Fruit fly (Drosophila melanogaster) whole organism, wandering third instar larva: ENCODE results near the gene asf1.

ENCODE experiments used
- CG32264 ChIP-seq: fragments of 200-800 bp; sonication (Bioruptor generic); optimal IDR thresholded peaks from 2 replicates; lab custom pipeline; 2016; ENCODE audit warnings: missing biosample characterization, missing genetic modification characterization
- GATAd ChIP-seq: sonication (Bioruptor generic); optimal IDR thresholded peaks from 2 replicates; lab custom pipeline; 2016; ENCODE audit warnings: missing biosample characterization, missing genetic modification characterization
- Myc ChIP-seq: fragments of >200 bp; optimal IDR thresholded peaks from 2 replicates; lab custom pipeline; 2017
- dsf ChIP-seq: sonication (Bioruptor generic); optimal IDR thresholded peaks from 2 replicates; lab custom pipeline; 2016; ENCODE audit warnings: missing biosample characterization, missing genetic modification characterization, borderline replicate concordance
- ey ChIP-seq: fragments of 200-800 bp; sonication (Bioruptor generic); optimal IDR thresholded peaks from 2 replicates; lab custom pipeline; 2016; ENCODE audit warnings: missing biosample characterization, missing genetic modification characterization
- fru ChIP-seq: fragments of 200-800 bp; sonication (Bioruptor generic); optimal IDR thresholded peaks from 3 replicates; lab custom pipeline; 2016; ENCODE audit warnings: missing biosample characterization, mild to moderate bottlenecking, missing genetic modification characterization
- h ChIP-seq: fragments of 200-800 bp; sonication (Bioruptor generic); optimal IDR thresholded peaks from 3 replicates; lab custom pipeline; 2016; ENCODE audit warnings: missing biosample characterization, mild to moderate bottlenecking, missing genetic modification characterization
- pan ChIP-seq: fragments of >200 bp; optimal IDR thresholded peaks from 2 replicates; lab custom pipeline; 2017

- TF ChIP-seq dsf (GFP tag; lab: Kevin White, UChicago) (no peak), pan (no peak), h (GFP tag; lab: Kevin White, UChicago) (no peak), Myc (lab: Kevin White, UChicago) (no peak), fru (GFP tag; lab: Kevin White, UChicago) (no peak), CG32264 (GFP tag; lab: Kevin White, UChicago) (no peak), GATAd (no peak), ey (GFP tag; lab: Kevin White, UChicago) (no peak)
These were observed 46.4 kb downstream of the asf1 start for dm6 chr3L:19665059-19665626.
